Fruit fly (Drosophila melanogaster) whole organism, embryonic: Measurements from ENCODE around the gene RpS15Aa.

ENCODE experiments used
- Abd-B ChIP-seq: fragments of 200-800 bp; sonication (Bioruptor generic); optimal IDR thresholded peaks from 2 replicates; lab custom pipeline; 2018; ENCODE audit warnings: missing biosample characterization, mild to moderate bottlenecking, missing genetic modification characterization, moderate library complexity
- Awh ChIP-seq: fragments of 200-800 bp; sonication (Bioruptor generic); IDR thresholded peaks from 2 replicates; pipeline ENCODE4, ENCODE4 v1.3.6; 2022; ENCODE audit warnings: missing biosample characterization, missing genetic modification characterization
- B-H1 ChIP-seq: fragments of 200-800 bp; sonication (Bioruptor generic); IDR thresholded peaks from 3 replicates; pipeline ENCODE4 v1.3.6; 2022; ENCODE audit warnings: missing biosample characterization, missing genetic modification characterization
- Blimp-1 ChIP-seq: fragments of 200-800 bp; sonication (Bioruptor generic); optimal IDR thresholded peaks from 3 replicates; lab custom pipeline; 2018; ENCODE audit warnings: missing biosample characterization, missing genetic modification characterization, mild to moderate bottlenecking, moderate library complexity, missing genetic modification reagents
- BtbVII ChIP-seq: fragments of 200-800 bp; sonication (Bioruptor generic); optimal IDR thresholded peaks from 3 replicates; lab custom pipeline; 2017; ENCODE audit warnings: missing biosample characterization, mild to moderate bottlenecking, missing genetic modification characterization
- CG10209 ChIP-seq: fragments of 200-800 bp; sonication (Bioruptor generic); optimal IDR thresholded peaks from 3 replicates; lab custom pipeline; 2017; ENCODE audit warnings: missing biosample characterization, mild to moderate bottlenecking, missing genetic modification characterization, missing genetic modification reagents
- CG14441 ChIP-seq: fragments of 200-800 bp; sonication (Bioruptor generic); IDR thresholded peaks from 2 replicates; pipeline ENCODE4 v1.3.6; 2022; ENCODE audit warnings: missing biosample characterization, missing genetic modification characterization
- CG15269 ChIP-seq: fragments of 200-800 bp; sonication (Bioruptor generic); optimal IDR thresholded peaks from 2 replicates; lab custom pipeline; 2018; ENCODE audit warnings: missing biosample characterization, mild to moderate bottlenecking, missing genetic modification characterization, moderate library complexity
- CG1602 ChIP-seq: fragments of 200-800 bp; sonication (Bioruptor generic); optimal IDR thresholded peaks from 3 replicates; lab custom pipeline; 2016; ENCODE audit warnings: missing biosample characterization, missing genetic modification characterization
- CG17385 ChIP-seq: fragments of 200-800 bp; sonication (Bioruptor generic); optimal IDR thresholded peaks from 3 replicates; lab custom pipeline; 2018; ENCODE audit warnings: missing biosample characterization, mild to moderate bottlenecking, missing genetic modification characterization
- CG17829 ChIP-seq: fragments of 200-800 bp; optimal IDR thresholded peaks from 2 replicates; lab custom pipeline; 2019; ENCODE audit warnings: missing biosample characterization, mild to moderate bottlenecking, missing genetic modification characterization, moderate library complexity
- CG18011 ChIP-seq: fragments of 200-800 bp; sonication (Bioruptor generic); optimal IDR thresholded peaks from 2 replicates; lab custom pipeline; 2017; ENCODE audit warnings: missing biosample characterization, missing genetic modification characterization, mild to moderate bottlenecking, moderate library complexity, missing genotype
- CG30431 ChIP-seq: fragments of 200-800 bp; sonication (Bioruptor generic); optimal IDR thresholded peaks from 2 replicates; lab custom pipeline; 2017; ENCODE audit warnings: missing biosample characterization, missing genetic modification characterization
- CG31388 ChIP-seq: fragments of 200-800 bp; sonication (Bioruptor generic); optimal IDR thresholded peaks from 2 replicates; lab custom pipeline; 2016; ENCODE audit warnings: missing biosample characterization, missing genetic modification characterization
- CG32772 ChIP-seq: fragments of 200-800 bp; sonication (Bioruptor generic); IDR thresholded peaks from 2 replicates; pipeline ENCODE4 v1.3.6; 2022; ENCODE audit warnings: missing biosample characterization, missing genetic modification characterization
- CG5245 ChIP-seq: fragments of 200-800 bp; sonication (Bioruptor generic); optimal IDR thresholded peaks from 3 replicates; lab custom pipeline; 2016; ENCODE audit warnings: missing biosample characterization, missing genetic modification characterization
- CG6813 ChIP-seq: fragments of 200-800 bp; sonication (Bioruptor generic); optimal IDR thresholded peaks from 2 replicates; lab custom pipeline; 2017; ENCODE audit warnings: missing biosample characterization, missing genetic modification characterization, mild to moderate bottlenecking, moderate library complexity, missing genetic modification reagents
- CG8290 ChIP-seq, 3 experiments: fragments of 200-800 bp; sonication (Bioruptor generic); optimal IDR thresholded peaks; 2 replicates each; lab custom pipeline; 2016 to 2019; ENCODE audit warnings: missing biosample characterization in 3 of 3, missing genetic modification characterization in 3 of 3, mild to moderate bottlenecking in 2 of 3, moderate library complexity in 1 of 3
- CG9932 ChIP-seq: fragments of 200-800 bp; sonication (Bioruptor generic); IDR thresholded peaks from 2 replicates; pipeline ENCODE4 v1.3.6; 2022; ENCODE audit warnings: missing biosample characterization, missing genetic modification characterization
- D19B ChIP-seq: fragments of 200-800 bp; sonication (Bioruptor generic); optimal IDR thresholded peaks from 2 replicates; lab custom pipeline; 2017; ENCODE audit warnings: missing biosample characterization, mild to moderate bottlenecking, missing genetic modification characterization
- Dad ChIP-seq: fragments of 200-800 bp; sonication (Bioruptor generic); optimal IDR thresholded peaks from 3 replicates; lab custom pipeline; 2016; ENCODE audit warnings: missing biosample characterization, missing genetic modification characterization
- Gug ChIP-seq: fragments of 200-800 bp; sonication (Bioruptor generic); IDR thresholded peaks from 4 replicates; pipeline ENCODE4 v1.3.6; 2022; ENCODE audit warnings: missing biosample characterization, missing genetic modification characterization
- Kr ChIP-seq: fragments of 200-800 bp; sonication (Bioruptor generic); optimal IDR thresholded peaks from 2 replicates; lab custom pipeline; 2017; ENCODE audit warnings: missing biosample characterization, mild to moderate bottlenecking, missing genetic modification characterization
- Mrtf ChIP-seq: fragments of 200-800 bp; sonication (Bioruptor generic); IDR thresholded peaks from 3 replicates; pipeline ENCODE4 v1.3.6; 2022; ENCODE audit warnings: missing biosample characterization, missing genetic modification characterization
- Oaz ChIP-seq: fragments of 200-800 bp; sonication (Bioruptor generic); IDR thresholded peaks from 2 replicates; pipeline ENCODE4 v1.3.6; 2022; ENCODE audit warnings: missing biosample characterization, missing genetic modification characterization
- Sry-β ChIP-seq: fragments of 200-800 bp; sonication (Bioruptor generic); optimal IDR thresholded peaks from 2 replicates; lab custom pipeline; 2018; ENCODE audit warnings: missing biosample characterization, mild to moderate bottlenecking, missing genetic modification characterization, moderate library complexity
- ap ChIP-seq: fragments of 200-800 bp; sonication (Bioruptor generic); IDR thresholded peaks from 2 replicates; pipeline ENCODE4 v1.3.6; 2022; ENCODE audit warnings: missing biosample characterization, missing genetic modification characterization
- bcd ChIP-seq: fragments of 200-800 bp; sonication (Bioruptor generic); optimal IDR thresholded peaks from 2 replicates; lab custom pipeline; 2017; ENCODE audit warnings: missing biosample characterization, mild to moderate bottlenecking, missing genetic modification characterization
- br ChIP-seq: fragments of >200 bp; optimal IDR thresholded peaks from 2 replicates; lab custom pipeline; 2017
- btn ChIP-seq: fragments of 200-800 bp; sonication (Bioruptor generic); optimal IDR thresholded peaks from 2 replicates; lab custom pipeline; 2016; ENCODE audit warnings: missing biosample characterization, missing genetic modification characterization
- corto ChIP-seq: fragments of 200-800 bp; sonication (Bioruptor generic); optimal IDR thresholded peaks from 2 replicates; lab custom pipeline; 2016; ENCODE audit warnings: missing biosample characterization, mild to moderate bottlenecking, missing genetic modification characterization, moderate library complexity
- dmrt99B ChIP-seq: fragments of 200-800 bp; sonication (Bioruptor generic); optimal IDR thresholded peaks from 2 replicates; lab custom pipeline; 2018; ENCODE audit warnings: missing biosample characterization, mild to moderate bottlenecking, missing genetic modification characterization, moderate library complexity
- eyg ChIP-seq: fragments of 200-800 bp; sonication (Bioruptor generic); optimal IDR thresholded peaks from 3 replicates; lab custom pipeline; 2016; ENCODE audit warnings: missing biosample characterization, missing genetic modification characterization
- gcm ChIP-seq: fragments of 200-800 bp; sonication (Bioruptor generic); optimal IDR thresholded peaks from 2 replicates; lab custom pipeline; 2019; ENCODE audit warnings: missing biosample characterization, mild to moderate bottlenecking, missing genetic modification characterization, moderate library complexity
- gem ChIP-seq: fragments of 200-800 bp; sonication (Bioruptor generic); optimal IDR thresholded peaks from 2 replicates; lab custom pipeline; 2019; ENCODE audit warnings: missing biosample characterization, mild to moderate bottlenecking, missing genetic modification characterization, moderate library complexity
- hth ChIP-seq: fragments of >200 bp; optimal IDR thresholded peaks from 2 replicates; lab custom pipeline; 2017; ENCODE audit warnings: inconsistent platforms
- mld ChIP-seq: fragments of 200-800 bp; sonication (Bioruptor generic); IDR thresholded peaks from 3 replicates; pipeline ENCODE4 v1.3.6; 2022; ENCODE audit warnings: missing biosample characterization, missing genetic modification characterization; ENCODE audit not compliant: partially characterized antibody
- pan ChIP-seq, 4 experiments: fragments of >200 bp in 3 of 4; fragments of 200-800 bp in 1 of 4; sonication (Bioruptor generic) in 1 of 4; optimal IDR thresholded peaks in 3 of 4; IDR thresholded peaks in 1 of 4; 2 replicates each; pipeline versions ENCODE4 v1.3.6 to Lab custom; 2017 to 2022; ENCODE audit warnings: missing biosample characterization in 2 of 4, missing genetic modification characterization in 2 of 4, mixed read lengths in 1 of 4
- sc ChIP-seq, 3 experiments: fragments of >200 bp in 2 of 3; fragments of 200-800 bp in 1 of 3; sonication (Bioruptor generic) in 1 of 3; optimal IDR thresholded peaks; 2 replicates in 2 of 3; 3 replicates in 1 of 3; lab custom pipeline; 2017; ENCODE audit warnings: mild to moderate bottlenecking in 1 of 3, missing biosample characterization in 1 of 3, missing genetic modification characterization in 1 of 3, missing genetic modification reagents in 1 of 3
- sim ChIP-seq: fragments of 200-800 bp; sonication (Bioruptor generic); IDR thresholded peaks from 2 replicates; pipeline ENCODE4 v1.3.6; 2022; ENCODE audit warnings: missing biosample characterization, missing genetic modification characterization
- sisA ChIP-seq: fragments of 200-800 bp; sonication (Bioruptor generic); IDR thresholded peaks from 2 replicates; pipeline ENCODE4 v1.3.6; 2022; ENCODE audit warnings: missing biosample characterization, missing genetic modification characterization
- ssp ChIP-seq: fragments of 200-800 bp; sonication (Bioruptor generic); IDR thresholded peaks from 2 replicates; pipeline ENCODE4 v1.3.6; 2022; ENCODE audit warnings: missing biosample characterization, missing genetic modification characterization
- sug ChIP-seq: fragments of 200-800 bp; optimal IDR thresholded peaks from 2 replicates; lab custom pipeline; 2019; ENCODE audit warnings: missing biosample characterization, mild to moderate bottlenecking, missing genetic modification characterization, moderate library complexity
- tin ChIP-seq: fragments of 200-800 bp; sonication (Bioruptor generic); optimal IDR thresholded peaks from 3 replicates; lab custom pipeline; 2016; ENCODE audit warnings: missing biosample characterization, missing genetic modification characterization
- tll ChIP-seq, 2 experiments: fragments of 200-800 bp in 1 of 2; fragments of >200 bp in 1 of 2; sonication (Bioruptor generic) in 1 of 2; optimal IDR thresholded peaks; 2 replicates each; lab custom pipeline; 2017 to 2019; ENCODE audit warnings: missing biosample characterization in 2 of 2, missing genetic modification characterization in 2 of 2, mild to moderate bottlenecking in 1 of 2, moderate library complexity in 1 of 2
- trem ChIP-seq: fragments of 200-800 bp; optimal IDR thresholded peaks from 3 replicates; lab custom pipeline; 2019; ENCODE audit warnings: missing biosample characterization, mild to moderate bottlenecking, missing genetic modification characterization, moderate library complexity
- ttk ChIP-seq: fragments of 200-800 bp; sonication (Bioruptor generic); IDR thresholded peaks from 2 replicates; pipeline ENCODE4 v2.1.2; 2022; ENCODE audit warnings: missing biosample characterization, missing genetic modification characterization
- vnd ChIP-seq: fragments of 200-800 bp; sonication (Bioruptor generic); IDR thresholded peaks from 3 replicates; pipeline ENCODE4 v1.3.6; 2022; ENCODE audit warnings: missing biosample characterization, missing genetic modification characterization; ENCODE audit not compliant: partially characterized antibody

The RpS15Aa gene

dm6 chrX:13337454-13337853, at the start of gene RpS15Aa:
RpS15Aa (minus strand) TSS chrX:13337705.
- peak; percentile 24 for TF ChIP-seq gem
- no peak for TF ChIP-seq CG31388
- TF ChIP-seq CG18011 = peak; percentile 49
- TF ChIP-seq BtbVII (GFP tag; lab: Kevin White, UChicago) = peak; percentile 69
- peak; percentile 22 for TF ChIP-seq Blimp-1 (GFP tag; lab: Kevin White, UChicago)
- peak; percentile 70 for TF ChIP-seq ssp (GFP tag; lab: Robert Waterston, UW)
- TF ChIP-seq B-H1 (GFP tag; lab: Robert Waterston, UW) = peak; percentile 41; the same call in 2 of the 3 replicates
- TF ChIP-seq bcd (GFP tag; lab: Kevin White, UChicago) = peak; percentile 87
- TF ChIP-seq sisA (GFP tag; lab: Robert Waterston, UW) = peak; percentile 59
- peak; percentile 56 for TF ChIP-seq CG15269
- peak; percentile 59 for TF ChIP-seq sug
- peak; percentile 62 for TF ChIP-seq Awh (GFP tag; lab: Robert Waterston, UW)
- TF ChIP-seq CG17829 = peak; percentile 58
- TF ChIP-seq corto (GFP tag; lab: Kevin White, UChicago) = no peak
- TF ChIP-seq Kr = peak; percentile 68
- peak; percentile 37 for TF ChIP-seq Abd-B (GFP tag; lab: Kevin White, UChicago)
- no peak for TF ChIP-seq tll (GFP tag; optimal IDR thresholded peaks at IDR 0.05; lab: Kevin White, UChicago)
- TF ChIP-seq br (lab: Kevin White, UChicago) = no peak
- TF ChIP-seq Sry-β (GFP tag; lab: Kevin White, UChicago) = peak; percentile 11
- TF ChIP-seq CG30431 (GFP tag; lab: Kevin White, UChicago) = peak; percentile 73
- no peak; the same call in 1 of the 2 replicates for TF ChIP-seq sim (GFP tag; lab: Robert Waterston, UW)
- TF ChIP-seq pan (optimal IDR thresholded peaks at IDR 0.05; lab: Kevin White, UChicago) = no peak
- TF ChIP-seq pan (GFP tag; optimal IDR thresholded peaks at IDR 0.05 in 1 of 2, IDR thresholded peaks at IDR 0.05 in 1 of 2) = peak in 1 of 2 experiments; percentile 85
- peak; percentile 76 for TF ChIP-seq CG9932 (GFP tag; lab: Robert Waterston, UW)
- 0 out of 3 replicates have a peak, but pooled peaks have one; percentile 52 for TF ChIP-seq mld (GFP tag; lab: Robert Waterston, UW)
- peak; percentile 64; the same call in 3 of the 4 replicates for TF ChIP-seq Gug
- TF ChIP-seq ap = peak; percentile 76
- peak; percentile 55 for TF ChIP-seq D19B (GFP tag; lab: Kevin White, UChicago)
- TF ChIP-seq Dad (GFP tag; lab: Kevin White, UChicago) = peak; percentile 66
- peak; percentile 39 for TF ChIP-seq tin (GFP tag; lab: Kevin White, UChicago)
- peak; percentile 49 for TF ChIP-seq btn (GFP tag; lab: Kevin White, UChicago)
- peak; percentile 78 for TF ChIP-seq ttk (GFP tag; lab: Robert Waterston, UW)
- TF ChIP-seq hth (lab: Kevin White, UChicago) = no peak
- no peak for TF ChIP-seq sc (optimal IDR thresholded peaks at IDR 0.05; lab: Kevin White, UChicago)
- peak; percentile 22 for TF ChIP-seq sc (GFP tag; optimal IDR thresholded peaks at IDR 0.05; lab: Kevin White, UChicago)
- peak; percentile 63 for TF ChIP-seq gcm (GFP tag; lab: Kevin White, UChicago)
- peak; percentile 76 for TF ChIP-seq eyg (GFP tag; lab: Kevin White, UChicago)
- peak; percentile 44 for TF ChIP-seq CG1602 (GFP tag; lab: Kevin White, UChicago)
- peak; percentile 60 for TF ChIP-seq CG5245 (GFP tag; lab: Kevin White, UChicago)
- peak; percentile 80 for TF ChIP-seq CG17385
- TF ChIP-seq Mrtf (GFP tag; lab: Robert Waterston, UW) = peak; percentile 76; the same call in 2 of the 3 replicates
- TF ChIP-seq vnd (GFP tag; lab: Robert Waterston, UW) = peak; percentile 32; the same call in 1 of the 3 replicates
- TF ChIP-seq CG32772 (GFP tag; lab: Robert Waterston, UW) = peak; percentile 65; the same call in 1 of the 2 replicates
- peak; percentile 55 for TF ChIP-seq trem (tag; lab: Kevin White, UChicago)
- peak; percentile 46 for TF ChIP-seq CG8290 (GFP tag; optimal IDR thresholded peaks at IDR 0.05; lab: Kevin White, UChicago)
- peak in 1 of 2 experiments; percentile 90 for TF ChIP-seq CG8290 (tag; optimal IDR thresholded peaks at IDR 0.05; lab: Kevin White, UChicago)
- TF ChIP-seq CG6813 = peak; percentile 86
- TF ChIP-seq CG14441 (GFP tag; lab: Robert Waterston, UW) = peak; percentile 68
- TF ChIP-seq dmrt99B (tag; lab: Kevin White, UChicago) = peak; percentile 44
- TF ChIP-seq CG10209 = peak; percentile 75
- TF ChIP-seq Oaz (GFP tag; lab: Robert Waterston, UW) = peak; percentile 54
